Worm (Caenorhabditis elegans): ENCODE results near the gene chw-1.

DNA sequence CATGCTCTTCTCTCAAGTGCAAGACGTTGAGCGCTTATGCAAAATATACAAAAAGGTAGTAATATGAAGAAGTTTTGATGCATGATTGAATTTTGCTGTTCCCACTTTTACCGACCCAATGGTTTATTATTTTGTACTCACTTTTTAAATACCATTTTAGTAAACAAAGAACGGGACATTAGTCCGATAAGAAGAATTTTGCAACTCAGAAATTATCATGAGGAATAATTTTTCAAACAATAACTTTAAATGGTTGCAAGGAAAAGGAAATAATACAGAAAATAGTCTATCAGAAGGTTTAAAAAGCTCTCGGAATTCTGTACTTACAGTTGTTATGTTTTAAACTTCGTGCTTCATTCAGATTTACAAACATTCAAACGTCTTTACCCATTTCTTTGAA, 47.5 kb upstream of the chw-1 start, which contains the start of gene F15H10.9:
- TF ChIP-seq ama-1 (optimal IDR thresholded peaks at IDR 0.05) (no peak), unc-39 (tag; optimal IDR thresholded peaks at IDR 0.05) (no peak), unc-62 (GFP tag; optimal IDR thresholded peaks at IDR 0.05) (no peak), fkh-10 (GFP tag; optimal IDR thresholded peaks at IDR 0.05) (no peak), nhr-237 (tag; optimal IDR thresholded peaks at IDR 0.05) (no peak), daf-12 (tag; optimal IDR thresholded peaks at IDR 0.05) (no peak), lin-39 (tag; optimal IDR thresholded peaks at IDR 0.05) (no peak), egl-27 (tag; optimal IDR thresholded peaks at IDR 0.05) (no peak), R02D3.7 (tag; optimal IDR thresholded peaks at IDR 0.05) (no peak)

All from whole organism, L3 larva.